Worm (Caenorhabditis elegans): Measurements from ENCODE around the gene Y39B6A.42.

Gene Y39B6A.42

ce11 chrV:18990238-18990901 lies 20.9 kb upstream of the Y39B6A.42 start, which contains the start of the genes reps-1 and Y39B6A.37:
TSS of gene reps-1 (minus strand) at chrV:18990500.
TSS of gene Y39B6A.37 (plus strand) at chrV:18990851.
- TF ChIP-seq ceh-30 (tag; optimal IDR thresholded peaks at IDR 0.05) (peak; percentile 81), pros-1 (tag; optimal IDR thresholded peaks at IDR 0.05) (no peak), elt-2 (tag; optimal IDR thresholded peaks at IDR 0.05) (peak; percentile 42), tbx-2 (tag; optimal IDR thresholded peaks at IDR 0.05) (peak; percentile 14), sdc-2 (tag; optimal IDR thresholded peaks at IDR 0.05) (no peak), unc-42 (tag; optimal IDR thresholded peaks at IDR 0.05) (peak; percentile 15), nfya-1 (tag; optimal IDR thresholded peaks at IDR 0.05) (peak; percentile 30), ceh-31 (tag; optimal IDR thresholded peaks at IDR 0.05) (peak; percentile 27), ceh-14 (tag; optimal IDR thresholded peaks at IDR 0.05) (no peak), odd-2 (tag; optimal IDR thresholded peaks at IDR 0.05) (no peak), ceh-34 (tag; optimal IDR thresholded peaks at IDR 0.05) (no peak)

- TF ChIP-seq fax-1 (tag; optimal IDR thresholded peaks at IDR 0.05): no peak
- peak; percentile 28 for TF ChIP-seq ceh-48 (tag; optimal IDR thresholded peaks at IDR 0.05)
- TF ChIP-seq pqm-1 (tag; optimal IDR thresholded peaks at IDR 0.05): no peak
Measured at ce11 chrV:18986103-18986502, 16.7 kb upstream of the Y39B6A.42 start.

ce11 chrV:18984656-18985055 lies 15.2 kb upstream of the Y39B6A.42 start:
- peak; percentile 68 for TF ChIP-seq ceh-48 (tag; optimal IDR thresholded peaks at IDR 0.05)

ce11 chrV:18981736-18982135 lies 12.3 kb upstream of the Y39B6A.42 start:
- TF ChIP-seq lim-6 (tag; optimal IDR thresholded peaks at IDR 0.05) (no peak), tbx-7 (tag; optimal IDR thresholded peaks at IDR 0.05) (no peak), ztf-16 (tag; optimal IDR thresholded peaks at IDR 0.05) (no peak), elt-2 (tag; optimal IDR thresholded peaks at IDR 0.05) (no peak), ceh-9 (tag; optimal IDR thresholded peaks at IDR 0.05) (no peak), T23F11.4 (GFP tag; optimal IDR thresholded peaks at IDR 0.05) (no peak), C08G9.2 (tag; optimal IDR thresholded peaks at IDR 0.05) (no peak), zip-5 (tag; optimal IDR thresholded peaks at IDR 0.05) (no peak), hlh-15 (tag; optimal IDR thresholded peaks at IDR 0.05) (no peak)

- TF ChIP-seq hlh-15 (tag; optimal IDR thresholded peaks at IDR 0.05) (no peak), fkh-6 (tag; optimal IDR thresholded peaks at IDR 0.05) (peak; percentile 26), hlh-6 (tag; optimal IDR thresholded peaks at IDR 0.05) (peak; percentile 51), ttx-3 (tag; optimal IDR thresholded peaks at IDR 0.05) (no peak), unc-55 (GFP tag; optimal IDR thresholded peaks at IDR 0.05) (no peak), ceh-19 (GFP tag; optimal IDR thresholded peaks at IDR 0.05) (no peak), sox-2 (GFP tag; IDR thresholded peaks at IDR 0.05) (no peak), fkh-10 (GFP tag; optimal IDR thresholded peaks at IDR 0.05) (no peak), ceh-30 (tag; optimal IDR thresholded peaks at IDR 0.05) (no peak), ceh-45 (GFP tag; IDR thresholded peaks at IDR 0.05) (no peak), tbx-7 (tag; optimal IDR thresholded peaks at IDR 0.05) (peak; percentile 94), ama-1 (optimal IDR thresholded peaks at IDR 0.05) (no peak), ztf-16 (tag; optimal IDR thresholded peaks at IDR 0.05) (peak; percentile 53), nhr-232 (tag; optimal IDR thresholded peaks at IDR 0.05) (no peak), madf-2 (tag; optimal IDR thresholded peaks at IDR 0.05) (no peak), K09A11.1 (tag; optimal IDR thresholded peaks at IDR 0.05; ENCODE audit: insufficient read depth) (no peak), ref-2 (tag; optimal IDR thresholded peaks at IDR 0.05) (peak; percentile 92), fax-1 (tag; optimal IDR thresholded peaks at IDR 0.05) (peak; percentile 67), rnt-1 (tag; optimal IDR thresholded peaks at IDR 0.05) (peak; percentile 87), dmd-4 (tag; optimal IDR thresholded peaks at IDR 0.05; ENCODE audit: borderline replicate concordance) (peak; percentile 13), pha-2 (tag; optimal IDR thresholded peaks at IDR 0.05) (peak; percentile 65), ceh-22 (tag; optimal IDR thresholded peaks at IDR 0.05) (no peak), pha-4 (tag; optimal IDR thresholded peaks at IDR 0.05) (no peak), ceh-48 (tag; optimal IDR thresholded peaks at IDR 0.05) (no peak), lim-6 (tag; optimal IDR thresholded peaks at IDR 0.05) (peak; percentile 73), pat-9 (tag; optimal IDR thresholded peaks at IDR 0.05) (no peak), che-1 (tag; optimal IDR thresholded peaks at IDR 0.05) (no peak), sdc-2 (tag; optimal IDR thresholded peaks at IDR 0.05) (peak; percentile 19), dve-1 (tag; optimal IDR thresholded peaks at IDR 0.05) (no peak), C08G9.2 (tag; optimal IDR thresholded peaks at IDR 0.05) (peak; percentile 98), pros-1 (tag; optimal IDR thresholded peaks at IDR 0.05) (no peak)
Measured at ce11 chrV:18980980-18981529, 11.6 kb upstream of the Y39B6A.42 start, which contains the start of the genes mrps-35 and sws-1. TSS of gene mrps-35 (plus strand) at chrV:18981306. TSS of gene sws-1 (minus strand) at chrV:18981479.
